Worm (Caenorhabditis elegans) whole organism, mixed stage, embryonic: ENCODE measurements around the gene nas-13.

Experiments
- ceh-39 ChIP-seq: fragments of 150-350 bp; optimal IDR thresholded peaks from 2 replicates; lab custom pipeline; 2014; ENCODE audit warnings: missing biosample characterization, missing genetic modification characterization
- drap-1 ChIP-seq: fragments of 200-800 bp; sonication (Bioruptor generic); optimal IDR thresholded peaks from 3 replicates; lab custom pipeline; 2018; ENCODE audit warnings: mild to moderate bottlenecking, missing genetic modification characterization, missing compliant biosample characterization
- ham-2 ChIP-seq: fragments of 200-800 bp; sonication (Bioruptor generic); optimal IDR thresholded peaks from 2 replicates; lab custom pipeline; 2018; ENCODE audit warnings: mild to moderate bottlenecking, missing genetic modification characterization, missing compliant biosample characterization
- snpc-4 ChIP-seq: fragments of 150-350 bp; optimal IDR thresholded peaks from 2 replicates; lab custom pipeline; 2014; ENCODE audit warnings: missing biosample characterization, missing genetic modification characterization

DNA sequence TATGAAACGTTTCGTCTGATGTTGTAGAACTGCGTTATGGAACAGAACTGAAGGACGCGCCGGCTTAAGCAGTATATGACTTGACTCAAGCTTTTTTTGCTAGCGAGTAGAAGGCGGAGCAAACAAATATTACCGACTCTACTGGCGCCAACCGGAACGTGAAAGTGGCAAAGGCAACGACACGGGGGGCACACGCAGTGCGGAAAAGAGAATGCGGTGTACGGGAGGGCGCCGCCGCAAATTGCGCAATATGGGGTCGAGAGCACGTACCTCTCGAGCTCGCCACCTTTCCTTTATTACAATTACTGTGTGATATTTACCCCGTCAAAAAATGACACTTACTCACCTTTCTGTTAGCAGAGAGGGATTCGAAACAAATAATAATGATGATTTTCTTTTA is 12.8 kb downstream of the nas-13 start, which contains the start of gene pqn-36:
- TF ChIP-seq ceh-39 (tag; lab: Kevin White, UChicago) = no peak
- TF ChIP-seq drap-1 = no peak
- no peak for TF ChIP-seq snpc-4 (tag; lab: Kevin White, UChicago)
- TF ChIP-seq ham-2 (GFP tag; lab: Kevin White, UChicago) = no peak
